Worm (Caenorhabditis elegans): ENCODE measurements around the gene F56C9.3.

The F56C9.3 gene

ce11 chrIII:7305649-7305977 lies 5.5 kb upstream of the F56C9.3 start:
- no peak for TF ChIP-seq mdl-1 (tag; optimal IDR thresholded peaks at IDR 0.05)
- TF ChIP-seq lin-39 (tag; optimal IDR thresholded peaks at IDR 0.05) = no peak
- no peak for TF ChIP-seq tbx-2 (tag; optimal IDR thresholded peaks at IDR 0.05)
- TF ChIP-seq nhr-23 (tag; optimal IDR thresholded peaks at IDR 0.05) = peak; percentile 33
- peak in 1 of 3 experiments; percentile 13 for TF ChIP-seq elt-3 (tag; optimal IDR thresholded peaks at IDR 0.05)
- TF ChIP-seq mml-1 (tag; optimal IDR thresholded peaks at IDR 0.05) = no peak
- TF ChIP-seq ZK546.5 (tag; optimal IDR thresholded peaks at IDR 0.05) = no peak
- TF ChIP-seq hmg-11 (tag; optimal IDR thresholded peaks at IDR 0.05) = no peak
- TF ChIP-seq nhr-43 (tag; optimal IDR thresholded peaks at IDR 0.05; ENCODE audit: poor library complexity, severe bottlenecking) = peak; percentile 43
- TF ChIP-seq nhr-25 (tag; optimal IDR thresholded peaks at IDR 0.05) = peak; percentile 30
- TF ChIP-seq snpc-4 (tag; optimal IDR thresholded peaks at IDR 0.05) = no peak
- no peak for TF ChIP-seq nhr-76 (tag; optimal IDR thresholded peaks at IDR 0.05)

- peak; percentile 32 for TF ChIP-seq ceh-28 (tag; optimal IDR thresholded peaks at IDR 0.05)
- TF ChIP-seq ztf-11 (tag; optimal IDR thresholded peaks at IDR 0.05) = no peak
These were observed 2.4 kb upstream of the F56C9.3 start, which contains the start of gene acbp-4 for ce11 chrIII:7308600-7309109. Gene acbp-4 (minus strand): TSS chrIII:7309109.

- TF ChIP-seq nhr-28 (tag; optimal IDR thresholded peaks at IDR 0.05) (no peak), ceh-28 (tag; optimal IDR thresholded peaks at IDR 0.05) (no peak), nhr-77 (tag; optimal IDR thresholded peaks at IDR 0.05) (no peak), aly-2 (tag; optimal IDR thresholded peaks at IDR 0.05) (no peak), lsy-12 (tag; optimal IDR thresholded peaks at IDR 0.05) (no peak), mml-1 (tag; optimal IDR thresholded peaks at IDR 0.05) (no peak), skn-1 (tag; optimal IDR thresholded peaks at IDR 0.05) (no peak)
These were observed 3.4 kb downstream of the F56C9.3 start for ce11 chrIII:7314473-7314872.

- TF ChIP-seq elt-2 (tag; optimal IDR thresholded peaks at IDR 0.05) (peak; percentile 81), pha-4 (tag; optimal IDR thresholded peaks at IDR 0.05) (no peak), pqm-1 (tag; optimal IDR thresholded peaks at IDR 0.05) (peak; percentile 48)
These were observed 3.9 kb downstream of the F56C9.3 start, which contains the start of gene nspg-6 for ce11 chrIII:7314927-7315547. Gene nspg-6 (minus strand): TSS chrIII:7314977.

- no peak for TF ChIP-seq skn-1 (tag; optimal IDR thresholded peaks at IDR 0.05)
- TF ChIP-seq pha-4 (tag; optimal IDR thresholded peaks at IDR 0.05) = peak; percentile 74
- TF ChIP-seq elt-2 (tag; optimal IDR thresholded peaks at IDR 0.05) = peak; percentile 32
These were observed 6.3 kb downstream of the F56C9.3 start for ce11 chrIII:7317354-7317753.

ce11 chrIII:7319390-7319789 lies 8.3 kb downstream of the F56C9.3 start, which contains the start of gene F56C9.8:
Gene F56C9.8 (minus strand): TSS chrIII:7319509.
- TF ChIP-seq pha-4 (tag; optimal IDR thresholded peaks at IDR 0.05) (peak; percentile 77), nhr-237 (tag; optimal IDR thresholded peaks at IDR 0.05) (no peak), pqm-1 (tag; optimal IDR thresholded peaks at IDR 0.05) (peak; percentile 69), unc-39 (tag; optimal IDR thresholded peaks at IDR 0.05) (no peak), elt-2 (tag; optimal IDR thresholded peaks at IDR 0.05) (peak; percentile 18)

- no peak for TF ChIP-seq ama-1 (optimal IDR thresholded peaks at IDR 0.05)
- TF ChIP-seq pqm-1 (tag; optimal IDR thresholded peaks at IDR 0.05) = peak; percentile 34
- TF ChIP-seq elt-2 (tag; optimal IDR thresholded peaks at IDR 0.05) = peak; percentile 55
- peak; percentile 99 for TF ChIP-seq pha-4 (tag; optimal IDR thresholded peaks at IDR 0.05)
- TF ChIP-seq nhr-25 (tag; optimal IDR thresholded peaks at IDR 0.05) = no peak
These were observed 10.9 kb downstream of the F56C9.3 start for ce11 chrIII:7322018-7322417.

ce11 chrIII:7323331-7323730 lies 12.2 kb downstream of the F56C9.3 start:
- TF ChIP-seq pqm-1 (tag; optimal IDR thresholded peaks at IDR 0.05) = peak; percentile 1
- TF ChIP-seq elt-2 (tag; optimal IDR thresholded peaks at IDR 0.05) = peak; percentile 69
- no peak for TF ChIP-seq nhr-12 (tag; optimal IDR thresholded peaks at IDR 0.05)
